Worm (Caenorhabditis elegans) whole organism, L4 larva: Measurements from ENCODE around the gene rib-2.

Experiments
- D1046.2 ChIP-seq: fragments of 200-800 bp; sonication (Bioruptor generic); IDR thresholded peaks from 2 replicates; pipeline ENCODE4 v1.3.6; 2022; ENCODE audit warnings: missing genetic modification characterization, missing compliant biosample characterization
- F10B5.3 ChIP-seq: sonication (generic microtip); optimal IDR thresholded peaks from 2 replicates; lab custom pipeline; 2016; ENCODE audit warnings: mild to moderate bottlenecking, missing genetic modification characterization, missing compliant biosample characterization
- F37D6.2 ChIP-seq: sonication (generic microtip); optimal IDR thresholded peaks from 2 replicates; lab custom pipeline; 2016; ENCODE audit warnings: mild to moderate bottlenecking, missing genetic modification characterization, missing compliant biosample characterization
- T26A8.4 ChIP-seq: fragments of 200-800 bp; sonication (Bioruptor generic); IDR thresholded peaks from 2 replicates; pipeline ENCODE4 v1.3.6; 2022; ENCODE audit warnings: missing genetic modification characterization, missing compliant biosample characterization
- Y5F2A.4 ChIP-seq: fragments of 200-800 bp; sonication (Bioruptor generic); optimal IDR thresholded peaks from 2 replicates; lab custom pipeline; 2018; ENCODE audit warnings: mild to moderate bottlenecking, missing genetic modification characterization, missing compliant biosample characterization
- aha-1 ChIP-seq: fragments of 150-350 bp; peaks from one replicate; lab custom pipeline; 2014; ENCODE audit warnings: missing biosample characterization, missing genetic modification characterization
- aly-2 ChIP-seq: sonication (generic microtip); optimal IDR thresholded peaks from 2 replicates; lab custom pipeline; 2018; ENCODE audit warnings: missing biosample characterization, missing genetic modification characterization
- attf-4 ChIP-seq: sonication (generic microtip); optimal IDR thresholded peaks from 3 replicates; lab custom pipeline; 2017; ENCODE audit warnings: missing biosample characterization, missing genetic modification characterization
- ceh-32 ChIP-seq: sonication (generic microtip); optimal IDR thresholded peaks from 2 replicates; lab custom pipeline; 2016; ENCODE audit warnings: mild to moderate bottlenecking, missing genetic modification characterization, missing compliant biosample characterization; ENCODE audit not compliant: poor library complexity
- ceh-44 ChIP-seq: fragments of 200-800 bp; sonication (Bioruptor generic); IDR thresholded peaks from 2 replicates; pipeline ENCODE4 v1.3.6; 2022; ENCODE audit warnings: missing genetic modification reagents, missing genetic modification characterization, missing compliant biosample characterization
- cey-2 ChIP-seq: sonication (generic microtip); optimal IDR thresholded peaks from 3 replicates; lab custom pipeline; 2017; ENCODE audit warnings: missing genetic modification characterization, mild to moderate bottlenecking, missing compliant biosample characterization, antibody characterized with exemption, borderline replicate concordance; ENCODE audit not compliant: insufficient read depth
- daf-12 ChIP-seq: fragments of 150-350 bp; optimal IDR thresholded peaks from 2 replicates; lab custom pipeline; 2014; ENCODE audit warnings: missing biosample characterization, missing genetic modification reagents, missing genetic modification characterization
- dmd-6 ChIP-seq: fragments of 200-800 bp; sonication (Bioruptor generic); IDR thresholded peaks from 2 replicates; pipeline ENCODE4 v1.3.6; 2022; ENCODE audit warnings: missing genetic modification reagents, missing genetic modification characterization, missing compliant biosample characterization
- dmd-8 ChIP-seq: fragments of 200-800 bp; sonication (Bioruptor generic); IDR thresholded peaks from 2 replicates; pipeline ENCODE4 v1.3.6; 2022; ENCODE audit warnings: missing genetic modification characterization, missing compliant biosample characterization
- dpl-1 ChIP-seq: fragments of 150-350 bp; optimal IDR thresholded peaks from 2 replicates; lab custom pipeline; 2014; ENCODE audit warnings: missing biosample characterization, missing genetic modification reagents, missing genetic modification characterization
- duxl-1 ChIP-seq: sonication (generic microtip); optimal IDR thresholded peaks from 2 replicates; lab custom pipeline; 2016; ENCODE audit warnings: mild to moderate bottlenecking, missing genetic modification characterization, moderate library complexity, missing compliant biosample characterization; ENCODE audit not compliant: poor library complexity
- egl-43 ChIP-seq: fragments of 200-800 bp; sonication (Bioruptor generic); IDR thresholded peaks from 2 replicates; pipeline ENCODE4 v1.3.6; 2022; ENCODE audit warnings: missing genetic modification reagents, missing genetic modification characterization, missing compliant biosample characterization
- fkh-10 ChIP-seq: fragments of 150-350 bp; optimal IDR thresholded peaks from 2 replicates; lab custom pipeline; 2014; ENCODE audit warnings: missing biosample characterization, missing genetic modification reagents, missing genetic modification characterization
- gei-8 ChIP-seq: fragments of 200-800 bp; sonication (Bioruptor generic); optimal IDR thresholded peaks from 2 replicates; lab custom pipeline; 2018; ENCODE audit warnings: mild to moderate bottlenecking, missing genetic modification characterization, missing compliant biosample characterization
- hif-1 ChIP-seq, 2 experiments: sonication (generic microtip); optimal IDR thresholded peaks; 2 replicates each; lab custom pipeline; 2016 to 2017; ENCODE audit warnings: missing compliant biosample characterization in 2 of 2, missing genetic modification characterization in 2 of 2, missing genetic modification reagents in 2 of 2, missing genotype in 2 of 2, mild to moderate bottlenecking in 1 of 2
- hmg-1.1 ChIP-seq: fragments of 200-800 bp; sonication (Bioruptor generic); IDR thresholded peaks from 2 replicates; pipeline ENCODE4 v1.3.6; 2022; ENCODE audit warnings: missing genetic modification reagents, missing genetic modification characterization, missing compliant biosample characterization
- jun-1 ChIP-seq: fragments of 150-350 bp; optimal IDR thresholded peaks from 2 replicates; lab custom pipeline; 2014; ENCODE audit warnings: missing biosample characterization, missing genetic modification reagents, missing genetic modification characterization
- lim-7 ChIP-seq: fragments of 200-800 bp; sonication (Bioruptor generic); IDR thresholded peaks from 2 replicates; pipeline ENCODE4 v1.3.6; 2022; ENCODE audit warnings: missing genetic modification characterization, missing compliant biosample characterization
- lin-29 ChIP-seq: fragments of 200-800 bp; sonication (Bioruptor generic); IDR thresholded peaks from 2 replicates; pipeline ENCODE4 v1.3.6; 2022; ENCODE audit warnings: missing genetic modification reagents, missing genetic modification characterization, missing compliant biosample characterization
- madf-5 ChIP-seq, 2 experiments: fragments of 200-800 bp; sonication (Bioruptor generic); IDR thresholded peaks; 2 replicates each; pipeline ENCODE4 v1.3.6; 2022; ENCODE audit warnings: missing compliant biosample characterization in 2 of 2, missing genetic modification characterization in 2 of 2
- mdt-29 ChIP-seq: fragments of 200-800 bp; sonication (Bioruptor generic); IDR thresholded peaks from 2 replicates; pipeline ENCODE4 v1.3.6; 2022; ENCODE audit warnings: missing genetic modification reagents, missing genetic modification characterization, missing compliant biosample characterization
- nhr-11 ChIP-seq: fragments of 150-350 bp; optimal IDR thresholded peaks from 2 replicates; lab custom pipeline; 2014; ENCODE audit warnings: missing biosample characterization, missing genetic modification characterization
- nhr-25 ChIP-seq: sonication (generic microtip); optimal IDR thresholded peaks from 2 replicates; lab custom pipeline; 2017; ENCODE audit warnings: missing genetic modification characterization, mild to moderate bottlenecking, missing compliant biosample characterization, antibody characterized with exemption, moderate library complexity, borderline replicate concordance; ENCODE audit not compliant: insufficient read depth
- nhr-28 ChIP-seq: fragments of 150-350 bp; optimal IDR thresholded peaks from 2 replicates; lab custom pipeline; 2014; ENCODE audit warnings: missing biosample characterization, missing genetic modification characterization
- nhr-42 ChIP-seq: fragments of 200-800 bp; sonication (Bioruptor generic); IDR thresholded peaks from 2 replicates; pipeline ENCODE4 v1.3.6; 2022; ENCODE audit warnings: missing genetic modification characterization, missing compliant biosample characterization
- nhr-76 ChIP-seq: fragments of 150-350 bp; optimal IDR thresholded peaks from 2 replicates; lab custom pipeline; 2014; ENCODE audit warnings: missing biosample characterization, missing genetic modification characterization
- php-3 ChIP-seq: fragments of 200-800 bp; sonication (Bioruptor generic); IDR thresholded peaks from 2 replicates; pipeline ENCODE4 v1.3.6; 2022; ENCODE audit warnings: missing genetic modification reagents, missing genetic modification characterization, missing compliant biosample characterization
- set-16 ChIP-seq: fragments of 200-800 bp; sonication (Bioruptor generic); IDR thresholded peaks from 2 replicates; pipeline ENCODE4 v1.3.6; 2022; ENCODE audit warnings: missing genetic modification reagents, missing genetic modification characterization, missing compliant biosample characterization
- snpc-1.2 ChIP-seq: fragments of 200-800 bp; sonication (Bioruptor generic); IDR thresholded peaks from 2 replicates; pipeline ENCODE4 v1.3.6; 2022; ENCODE audit warnings: missing genetic modification reagents, missing genetic modification characterization, missing compliant biosample characterization
- snpc-4 ChIP-seq: fragments of 150-350 bp; optimal IDR thresholded peaks from 2 replicates; lab custom pipeline; 2014; ENCODE audit warnings: missing biosample characterization, missing genetic modification characterization
- tag-97 ChIP-seq: fragments of 200-800 bp; sonication (Bioruptor generic); IDR thresholded peaks from 2 replicates; pipeline ENCODE4 v1.3.6; 2022; ENCODE audit warnings: missing genetic modification characterization, missing compliant biosample characterization
- tra-1 ChIP-seq: fragments of 200-800 bp; sonication (Bioruptor generic); IDR thresholded peaks from 2 replicates; pipeline ENCODE4 v1.3.6; 2022; ENCODE audit warnings: missing genetic modification reagents, missing genetic modification characterization, missing compliant biosample characterization
- unc-130 ChIP-seq: sonication (generic microtip); optimal IDR thresholded peaks from 2 replicates; lab custom pipeline; 2016; ENCODE audit warnings: missing genetic modification reagents, missing genetic modification characterization, missing compliant biosample characterization
- unc-62 ChIP-seq, 3 experiments: fragments of 150-350 bp in 1 of 3; sonication (generic microtip); optimal IDR thresholded peaks in 2 of 3; peaks in 1 of 3; 1 replicate in 1 of 3; 2 replicates in 2 of 3; lab custom pipeline; 2014 to 2017; ENCODE audit warnings: missing biosample characterization in 3 of 3, missing genetic modification characterization in 3 of 3, missing genetic modification reagents in 3 of 3, missing genotype in 1 of 3
- zfp-3 ChIP-seq: fragments of 200-800 bp; sonication (Bioruptor generic); conservative IDR thresholded peaks from 2 replicates; pipeline ENCODE4 v1.3.6; 2022; ENCODE audit warnings: missing genetic modification reagents, missing genetic modification characterization, missing compliant biosample characterization
- zip-11 ChIP-seq: fragments of 200-800 bp; sonication (Bioruptor generic); IDR thresholded peaks from 2 replicates; pipeline ENCODE4 v1.3.6; 2022; ENCODE audit warnings: missing genetic modification characterization, missing compliant biosample characterization
- ztf-11 ChIP-seq: fragments of 150-350 bp; optimal IDR thresholded peaks from 2 replicates; lab custom pipeline; 2014; ENCODE audit warnings: missing biosample characterization, missing genetic modification characterization
- ztf-7 ChIP-seq: fragments of 150-350 bp; optimal IDR thresholded peaks from 2 replicates; lab custom pipeline; 2014; ENCODE audit warnings: missing biosample characterization, missing genetic modification characterization

rib-2 gene

ce11 chrIII:10700460-10700859 lies 42.1 kb upstream of the rib-2 start, which contains the start of gene Y39A1A.20:
Gene Y39A1A.20 (minus strand): TSS chrIII:10700560.
- TF ChIP-seq ztf-7 (tag; lab: Kevin White, UChicago) (no peak), aha-1 (tag; lab: Kevin White, UChicago) (peak; percentile 83)

ce11 chrIII:10702805-10703204 lies 39.8 kb upstream of the rib-2 start:
- TF ChIP-seq ceh-44 (no peak), aly-2 (tag; lab: Kevin White, UChicago) (no peak), T26A8.4 (GFP tag; lab: Robert Waterston, UW) (no peak), F10B5.3 (tag; lab: Kevin White, UChicago) (no peak), daf-12 (tag; lab: Kevin White, UChicago) (no peak), nhr-76 (tag; lab: Kevin White, UChicago) (no peak), duxl-1 (no peak), dpl-1 (GFP tag; lab: Kevin White, UChicago) (no peak), jun-1 (tag; lab: Kevin White, UChicago) (no peak), D1046.2 (GFP tag; lab: Robert Waterston, UW) (no peak), gei-8 (GFP tag; lab: Kevin White, UChicago) (no peak), fkh-10 (GFP tag; lab: Kevin White, UChicago) (no peak), Y5F2A.4 (GFP tag; lab: Kevin White, UChicago) (no peak), nhr-11 (tag; lab: Kevin White, UChicago) (no peak), snpc-4 (no peak), ceh-32 (no peak)

ce11 chrIII:10703833-10704232 lies 38.8 kb upstream of the rib-2 start:
- TF ChIP-seq nhr-11 (tag; lab: Kevin White, UChicago) (no peak), aha-1 (tag; lab: Kevin White, UChicago) (peak; percentile 88)

- TF ChIP-seq cey-2 (tag; lab: Kevin White, UChicago) (no peak), tag-97 (GFP tag; lab: Robert Waterston, UW) (no peak), dmd-6 (GFP tag; lab: Robert Waterston, UW) (no peak), unc-62 (GFP tag; optimal IDR thresholded peaks at IDR 0.05 in 1 of 2; lab: Kevin White, UChicago) (peak in 1 of 2 experiments; percentile 95), unc-62 (tag; optimal IDR thresholded peaks at IDR 0.05; lab: Kevin White, UChicago) (no peak)
- TF ChIP-seq, all 104 proteins: peak for 1
Observed at ce11 chrIII:10704499-10704898, 38.1 kb upstream of the rib-2 start.

- TF ChIP-seq php-3 (GFP tag; lab: Robert Waterston, UW) (0 out of 2 replicates have a peak, but pooled peaks have one; percentile 14), lin-29 (GFP tag; lab: Robert Waterston, UW) (no peak), nhr-11 (tag; lab: Kevin White, UChicago) (no peak), zfp-3 (GFP tag; lab: Robert Waterston, UW) (no peak), nhr-28 (tag; lab: Kevin White, UChicago) (no peak), hif-1 (tag; optimal IDR thresholded peaks at IDR 0.05; lab: Kevin White, UChicago) (no peak), snpc-1.2 (GFP tag; lab: Robert Waterston, UW) (peak; percentile 26; the same call in 1 of the 2 replicates), nhr-25 (tag; lab: Kevin White, UChicago) (no peak), attf-4 (tag; lab: Kevin White, UChicago) (no peak), hmg-1.1 (no peak), tra-1 (GFP tag; lab: Robert Waterston, UW) (0 out of 2 replicates have a peak, but pooled peaks have one; percentile 38), madf-5 (GFP tag; IDR thresholded peaks at IDR 0.05; lab: Robert Waterston, UW) (no peak), D1046.2 (GFP tag; lab: Robert Waterston, UW) (no peak), zip-11 (GFP tag; lab: Robert Waterston, UW) (no peak), unc-130 (GFP tag; lab: Kevin White, UChicago) (no peak), nhr-42 (no peak), lim-7 (GFP tag; lab: Robert Waterston, UW) (peak; percentile 24; the same call in 1 of the 2 replicates), ceh-32 (no peak), dmd-8 (GFP tag; lab: Robert Waterston, UW) (no peak), egl-43 (GFP tag; lab: Robert Waterston, UW) (0 out of 2 replicates have a peak, but pooled peaks have one; percentile 52), mdt-29 (GFP tag; lab: Robert Waterston, UW) (no peak), ztf-11 (no peak), set-16 (peak; percentile 92), F37D6.2 (tag; lab: Kevin White, UChicago) (no peak), dpl-1 (GFP tag; lab: Kevin White, UChicago) (no peak)
Observed at ce11 chrIII:10706481-10706880, 36.1 kb upstream of the rib-2 start.
